Worm (Caenorhabditis elegans) whole organism, L3 larva: Measurements from ENCODE around the gene F47D2.11.

Experiments
- R02D3.7 ChIP-seq: fragments of 150-350 bp; optimal IDR thresholded peaks from 2 replicates; lab custom pipeline; 2014; ENCODE audit warnings: missing biosample characterization, missing genetic modification characterization
- ceh-9 ChIP-seq: sonication (generic microtip); optimal IDR thresholded peaks from 2 replicates; lab custom pipeline; 2018; ENCODE audit warnings: missing biosample characterization, missing genetic modification characterization
- daf-12 ChIP-seq: fragments of 150-350 bp; optimal IDR thresholded peaks from 2 replicates; lab custom pipeline; 2014; ENCODE audit warnings: missing biosample characterization, missing genetic modification reagents, missing genetic modification characterization
- fos-1 ChIP-seq: fragments of 150-350 bp; optimal IDR thresholded peaks from 2 replicates; lab custom pipeline; 2014; ENCODE audit warnings: missing biosample characterization, missing genetic modification characterization
- jun-1 ChIP-seq: fragments of 150-350 bp; optimal IDR thresholded peaks from 2 replicates; lab custom pipeline; 2014; ENCODE audit warnings: missing biosample characterization, missing genetic modification reagents, missing genetic modification characterization
- mdl-1 ChIP-seq: fragments of 150-350 bp; optimal IDR thresholded peaks from 2 replicates; lab custom pipeline; 2014; ENCODE audit warnings: missing biosample characterization, missing genetic modification characterization
- mml-1 ChIP-seq: fragments of 150-350 bp; sonication (generic microtip); optimal IDR thresholded peaks from 3 replicates; lab custom pipeline; 2014; ENCODE audit warnings: missing biosample characterization, missing genetic modification characterization
- nhr-25 ChIP-seq: sonication (generic microtip); optimal IDR thresholded peaks from 2 replicates; lab custom pipeline; 2017; ENCODE audit warnings: missing biosample characterization, missing genetic modification characterization
- nhr-76 ChIP-seq: fragments of 150-350 bp; sonication (generic microtip); optimal IDR thresholded peaks from 5 replicates; lab custom pipeline; 2014; ENCODE audit warnings: missing biosample characterization, missing genetic modification characterization
- nhr-77 ChIP-seq: fragments of 150-350 bp; optimal IDR thresholded peaks from 2 replicates; lab custom pipeline; 2014; ENCODE audit warnings: missing biosample characterization, missing genetic modification characterization
- pqm-1 ChIP-seq: fragments of 150-350 bp; optimal IDR thresholded peaks from 2 replicates; lab custom pipeline; 2017; ENCODE audit warnings: missing biosample characterization, missing genetic modification characterization, inconsistent platforms
- sea-2 ChIP-seq: fragments of 150-350 bp; sonication (generic microtip); optimal IDR thresholded peaks from 4 replicates; lab custom pipeline; 2014; ENCODE audit warnings: missing biosample characterization, missing genetic modification reagents, missing genetic modification characterization
- unc-39 ChIP-seq: sonication (generic microtip); optimal IDR thresholded peaks from 4 replicates; lab custom pipeline; 2017; ENCODE audit warnings: missing biosample characterization, missing genetic modification characterization
- ztf-11 ChIP-seq: fragments of 150-350 bp; optimal IDR thresholded peaks from 2 replicates; lab custom pipeline; 2014; ENCODE audit warnings: missing biosample characterization, missing genetic modification characterization

- TF ChIP-seq unc-39 (tag; lab: Kevin White, UChicago) (no peak), pqm-1 (no peak), daf-12 (tag; lab: Kevin White, UChicago) (no peak), nhr-76 (tag; lab: Kevin White, UChicago) (no peak), nhr-77 (tag; lab: Kevin White, UChicago) (no peak), mdl-1 (tag; lab: Kevin White, UChicago) (no peak), sea-2 (no peak), nhr-25 (tag; lab: Kevin White, UChicago) (no peak), ztf-11 (tag; lab: Kevin White, UChicago) (no peak), ceh-9 (no peak), R02D3.7 (tag; lab: Kevin White, UChicago) (no peak), fos-1 (no peak), mml-1 (no peak), jun-1 (tag; lab: Kevin White, UChicago) (no peak)
Measured at ce11 chrV:4326841-4327240, 31.0 kb upstream of the F47D2.11 start, which contains the start of gene D2063.1.
